Fruit fly (Drosophila melanogaster): ENCODE measurements around the gene CG31251.
A peak's percentile ranks its signal among the peaks of the same experiment; 100 is the strongest.

CG31251 gene

DNA sequence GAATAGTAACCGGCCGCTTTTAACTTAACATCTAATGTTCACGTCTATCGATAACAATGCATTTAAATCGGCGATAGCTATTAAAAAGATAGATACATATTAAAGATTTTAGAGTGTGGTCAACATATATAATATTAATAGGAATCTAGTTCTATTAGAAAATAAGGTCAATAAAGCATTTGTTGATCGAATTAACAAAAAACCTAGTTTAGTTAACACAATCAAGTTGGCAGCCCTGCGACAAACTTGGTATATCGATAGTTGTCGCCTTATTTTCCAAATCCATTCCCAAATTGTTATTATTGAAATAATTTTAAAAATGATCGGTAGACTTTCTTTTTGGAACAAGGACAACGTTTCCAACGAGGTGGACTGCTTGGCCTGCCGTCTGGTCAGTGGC lies at the start of gene CG31251, which contains the start of gene CG31360 (continued):
- TF ChIP-seq CG16779 (GFP tag; IDR thresholded peaks at IDR 0.05) (no peak), emc (GFP tag; optimal IDR thresholded peaks at IDR 0.05) (no peak), kay (GFP tag; optimal IDR thresholded peaks at IDR 0.05) (no peak), shn (GFP tag; optimal IDR thresholded peaks at IDR 0.05) (no peak), CG6683 (GFP tag; optimal IDR thresholded peaks at IDR 0.05) (no peak), dm (GFP tag; optimal IDR thresholded peaks at IDR 0.05) (no peak), grn (GFP tag; optimal IDR thresholded peaks at IDR 0.05) (no peak), h (optimal IDR thresholded peaks at IDR 0.05) (no peak), Neu2 (GFP tag; optimal IDR thresholded peaks at IDR 0.05; ENCODE audit: borderline replicate concordance) (no peak), CG6765 (GFP tag; optimal IDR thresholded peaks at IDR 0.05) (no peak), CG12942 (GFP tag; optimal IDR thresholded peaks at IDR 0.05) (no peak), stc (GFP tag; IDR thresholded peaks at IDR 0.05) (no peak), CG9817 (tag; optimal IDR thresholded peaks at IDR 0.05) (no peak), CG2889 (GFP tag; IDR thresholded peaks at IDR 0.05) (no peak), NFAT (GFP tag; IDR thresholded peaks at IDR 0.05) (no peak), CG17802 (tag; optimal IDR thresholded peaks at IDR 0.05) (no peak), Adf1 (GFP tag; IDR thresholded peaks at IDR 0.05) (no peak), HmgD (GFP tag; optimal IDR thresholded peaks at IDR 0.05) (no peak), CG12071 (GFP tag; optimal IDR thresholded peaks at IDR 0.05) (no peak), Lpt (GFP tag; optimal IDR thresholded peaks at IDR 0.05) (no peak), cato (GFP tag; optimal IDR thresholded peaks at IDR 0.05; ENCODE audit: borderline replicate concordance) (no peak), CG3163 (GFP tag; optimal IDR thresholded peaks at IDR 0.05) (no peak), CG1832 (GFP tag; optimal IDR thresholded peaks at IDR 0.05) (no peak), Ravus (GFP tag; IDR thresholded peaks at IDR 0.05) (no peak), inv (GFP tag; IDR thresholded peaks at IDR 0.05; ENCODE audit: partially characterized antibody) (peak; percentile 76), CG11504 (tag; optimal IDR thresholded peaks at IDR 0.05) (no peak), kni (GFP tag; optimal IDR thresholded peaks at IDR 0.05) (no peak), ATbp (GFP tag; optimal IDR thresholded peaks at IDR 0.05) (no peak), vnd (GFP tag; IDR thresholded peaks at IDR 0.05; ENCODE audit: partially characterized antibody) (peak; percentile 77), Scr (GFP tag; IDR thresholded peaks at IDR 0.05; ENCODE audit: partially characterized antibody) (peak; percentile 90), Dref (GFP tag; IDR thresholded peaks at IDR 0.05) (peak; percentile 64), prd (optimal IDR thresholded peaks at IDR 0.05) (no peak), prd (GFP tag; IDR thresholded peaks at IDR 0.05) (no peak), CG9727 (GFP tag; optimal IDR thresholded peaks at IDR 0.05) (no peak), CG32767 (GFP tag; IDR thresholded peaks at IDR 0.05) (no peak), Oli (tag; optimal IDR thresholded peaks at IDR 0.05) (no peak), CG7963 (GFP tag; IDR thresholded peaks at IDR 0.05; ENCODE audit: partially characterized antibody) (no peak; the same call in 2 of the 3 replicates), D19A (tag; optimal IDR thresholded peaks at IDR 0.05) (no peak), CG6854 (GFP tag; optimal IDR thresholded peaks at IDR 0.05) (no peak), lola (GFP tag; optimal IDR thresholded peaks at IDR 0.05) (peak in 1 of 3 experiments; percentile 12), CG8290 (GFP tag; optimal IDR thresholded peaks at IDR 0.05) (peak; percentile 15), CG8290 (tag; optimal IDR thresholded peaks at IDR 0.05) (no peak), tin (GFP tag; optimal IDR thresholded peaks at IDR 0.05) (no peak), CG13775 (GFP tag; optimal IDR thresholded peaks at IDR 0.05) (no peak), NC2β (GFP tag; optimal IDR thresholded peaks at IDR 0.05) (no peak), B-H1 (GFP tag; IDR thresholded peaks at IDR 0.05) (no peak), CG30403 (GFP tag; optimal IDR thresholded peaks at IDR 0.05) (no peak), CG17328 (GFP tag; IDR thresholded peaks at IDR 0.05) (no peak), CG8478 (optimal IDR thresholded peaks at IDR 0.05) (no peak), bab2 (GFP tag; optimal IDR thresholded peaks at IDR 0.05) (no peak), CG4282 (GFP tag; optimal IDR thresholded peaks at IDR 0.05) (no peak), gro (GFP tag; optimal IDR thresholded peaks at IDR 0.05) (no peak), Deaf1 (tag; optimal IDR thresholded peaks at IDR 0.05) (no peak)
